Fruit fly (Drosophila melanogaster): Measurements from ENCODE around the gene Fst.

The Fst gene

dm6 chr3R:9620278-9620677, 25.7 kb downstream of the Fst start:
- peak; percentile 29 for TF ChIP-seq CG7045 (GFP tag; optimal IDR thresholded peaks at IDR 0.05)
- no peak for TF ChIP-seq CG12768 (GFP tag; optimal IDR thresholded peaks at IDR 0.05)
- TF ChIP-seq toe (GFP tag; optimal IDR thresholded peaks at IDR 0.05): peak; percentile 20

dm6 chr3R:9618331-9618730, 27.6 kb downstream of the Fst start:
- no peak for TF ChIP-seq Crg-1 (GFP tag; optimal IDR thresholded peaks at IDR 0.05)
- no peak for TF ChIP-seq toe (GFP tag; optimal IDR thresholded peaks at IDR 0.05)
- peak; percentile 7 for TF ChIP-seq pad (GFP tag; optimal IDR thresholded peaks at IDR 0.05)
- TF ChIP-seq CG11617 (GFP tag; optimal IDR thresholded peaks at IDR 0.05): no peak
- no peak for TF ChIP-seq cic (GFP tag; optimal IDR thresholded peaks at IDR 0.05)
- peak; percentile 81 for TF ChIP-seq bab1 (GFP tag; optimal IDR thresholded peaks at IDR 0.05)
- TF ChIP-seq cnc (optimal IDR thresholded peaks at IDR 0.05): no peak
- no peak for TF ChIP-seq kay (GFP tag; ENCODE audit: borderline replicate concordance)
- no peak for TF ChIP-seq ovo (GFP tag; optimal IDR thresholded peaks at IDR 0.05)
- TF ChIP-seq Clk (GFP tag; optimal IDR thresholded peaks at IDR 0.05): no peak
- TF ChIP-seq Hr96 (GFP tag; optimal IDR thresholded peaks at IDR 0.05): no peak
- TF ChIP-seq CG5204 (GFP tag; optimal IDR thresholded peaks at IDR 0.05): peak; percentile 36
- TF ChIP-seq CG33017 (tag; optimal IDR thresholded peaks at IDR 0.05): peak; percentile 4
- peak; percentile 47 for TF ChIP-seq CG14711 (tag; optimal IDR thresholded peaks at IDR 0.05)
- TF ChIP-seq CG7101 (tag; optimal IDR thresholded peaks at IDR 0.05): peak; percentile 36
- no peak for TF ChIP-seq tj (GFP tag; optimal IDR thresholded peaks at IDR 0.05)
- TF ChIP-seq CG1620 (GFP tag; optimal IDR thresholded peaks at IDR 0.05): no peak
- peak; percentile 43 for TF ChIP-seq CG12768 (GFP tag; optimal IDR thresholded peaks at IDR 0.05)
- TF ChIP-seq Mnt (GFP tag; optimal IDR thresholded peaks at IDR 0.05): no peak
- peak; percentile 58 for TF ChIP-seq CG7045 (GFP tag; optimal IDR thresholded peaks at IDR 0.05)

- TF ChIP-seq CG7101 (tag; optimal IDR thresholded peaks at IDR 0.05): no peak
- no peak for TF ChIP-seq ovo (GFP tag; optimal IDR thresholded peaks at IDR 0.05)
- TF ChIP-seq cnc (optimal IDR thresholded peaks at IDR 0.05): no peak
- TF ChIP-seq Mnt (GFP tag; optimal IDR thresholded peaks at IDR 0.05): no peak
- no peak for TF ChIP-seq pad (GFP tag; optimal IDR thresholded peaks at IDR 0.05)
- no peak for TF ChIP-seq CG1620 (GFP tag; optimal IDR thresholded peaks at IDR 0.05)
- no peak for TF ChIP-seq CG7045 (GFP tag; optimal IDR thresholded peaks at IDR 0.05)
- no peak for TF ChIP-seq CG14711 (tag; optimal IDR thresholded peaks at IDR 0.05)
- no peak for TF ChIP-seq Crg-1 (GFP tag; optimal IDR thresholded peaks at IDR 0.05)
- TF ChIP-seq bab1 (GFP tag; optimal IDR thresholded peaks at IDR 0.05): no peak
- no peak for TF ChIP-seq cic (GFP tag; optimal IDR thresholded peaks at IDR 0.05)
- TF ChIP-seq CG11617 (GFP tag; optimal IDR thresholded peaks at IDR 0.05): no peak
- TF ChIP-seq CG33017 (tag; optimal IDR thresholded peaks at IDR 0.05): no peak
- no peak for TF ChIP-seq Clk (GFP tag; optimal IDR thresholded peaks at IDR 0.05)
These were observed 32.8 kb downstream of the Fst start for dm6 chr3R:9613124-9613523.

- TF ChIP-seq cnc (optimal IDR thresholded peaks at IDR 0.05): no peak
- TF ChIP-seq Crg-1 (GFP tag; optimal IDR thresholded peaks at IDR 0.05): no peak
- TF ChIP-seq CG12768 (GFP tag; optimal IDR thresholded peaks at IDR 0.05): no peak
- no peak for TF ChIP-seq kay (GFP tag; ENCODE audit: borderline replicate concordance)
- TF ChIP-seq bab1 (GFP tag; optimal IDR thresholded peaks at IDR 0.05): peak; percentile 10
- peak; percentile 10 for TF ChIP-seq tj (GFP tag; optimal IDR thresholded peaks at IDR 0.05)
These were observed 33.7 kb downstream of the Fst start for dm6 chr3R:9612217-9612616.

- TF ChIP-seq CG33017 (tag; optimal IDR thresholded peaks at IDR 0.05): no peak
These were observed 37.7 kb downstream of the Fst start for dm6 chr3R:9608206-9608605.

dm6 chr3R:9606913-9607804, 38.8 kb downstream of the Fst start:
- TF ChIP-seq CG11617 (GFP tag; optimal IDR thresholded peaks at IDR 0.05): no peak
- no peak for TF ChIP-seq CG7101 (tag; optimal IDR thresholded peaks at IDR 0.05)
- no peak for TF ChIP-seq tj (GFP tag; optimal IDR thresholded peaks at IDR 0.05)
- TF ChIP-seq ovo (GFP tag; optimal IDR thresholded peaks at IDR 0.05): no peak
- TF ChIP-seq Crg-1 (GFP tag; optimal IDR thresholded peaks at IDR 0.05): no peak
- no peak for TF ChIP-seq Clk (GFP tag; optimal IDR thresholded peaks at IDR 0.05)
- TF ChIP-seq Mnt (GFP tag; optimal IDR thresholded peaks at IDR 0.05): no peak
- TF ChIP-seq CG5204 (GFP tag; optimal IDR thresholded peaks at IDR 0.05): no peak
- TF ChIP-seq toe (GFP tag; optimal IDR thresholded peaks at IDR 0.05): no peak
- no peak for TF ChIP-seq cnc (optimal IDR thresholded peaks at IDR 0.05)
- TF ChIP-seq bab1 (GFP tag; optimal IDR thresholded peaks at IDR 0.05): no peak

- no peak for TF ChIP-seq CG5204 (GFP tag; optimal IDR thresholded peaks at IDR 0.05)
- TF ChIP-seq Hr96 (GFP tag; optimal IDR thresholded peaks at IDR 0.05): no peak
- no peak for TF ChIP-seq CG7101 (tag; optimal IDR thresholded peaks at IDR 0.05)
- no peak for TF ChIP-seq pad (GFP tag; optimal IDR thresholded peaks at IDR 0.05)
- TF ChIP-seq Clk (GFP tag; optimal IDR thresholded peaks at IDR 0.05): no peak
- TF ChIP-seq toe (GFP tag; optimal IDR thresholded peaks at IDR 0.05): no peak
- no peak for TF ChIP-seq cic (GFP tag; optimal IDR thresholded peaks at IDR 0.05)
- no peak for TF ChIP-seq CG7045 (GFP tag; optimal IDR thresholded peaks at IDR 0.05)
- TF ChIP-seq CG1620 (GFP tag; optimal IDR thresholded peaks at IDR 0.05): no peak
- TF ChIP-seq CG12768 (GFP tag; optimal IDR thresholded peaks at IDR 0.05): no peak
- no peak for TF ChIP-seq tj (GFP tag; optimal IDR thresholded peaks at IDR 0.05)
These were observed 40.9 kb downstream of the Fst start for dm6 chr3R:9605084-9605483.

Measured in whole organism, adult.